Worm (Caenorhabditis elegans) whole organism, mixed stage, embryonic: ENCODE data around the gene F58H1.7.

ENCODE experiments used
- elt-3 ChIP-seq: fragments of 150-350 bp; optimal IDR thresholded peaks from 2 replicates; lab custom pipeline; 2014; ENCODE audit warnings: missing biosample characterization, missing genetic modification characterization
- unc-39 ChIP-seq: fragments of 150-350 bp; optimal IDR thresholded peaks from 2 replicates; lab custom pipeline; 2014; ENCODE audit warnings: missing biosample characterization, missing genetic modification characterization

DNA sequence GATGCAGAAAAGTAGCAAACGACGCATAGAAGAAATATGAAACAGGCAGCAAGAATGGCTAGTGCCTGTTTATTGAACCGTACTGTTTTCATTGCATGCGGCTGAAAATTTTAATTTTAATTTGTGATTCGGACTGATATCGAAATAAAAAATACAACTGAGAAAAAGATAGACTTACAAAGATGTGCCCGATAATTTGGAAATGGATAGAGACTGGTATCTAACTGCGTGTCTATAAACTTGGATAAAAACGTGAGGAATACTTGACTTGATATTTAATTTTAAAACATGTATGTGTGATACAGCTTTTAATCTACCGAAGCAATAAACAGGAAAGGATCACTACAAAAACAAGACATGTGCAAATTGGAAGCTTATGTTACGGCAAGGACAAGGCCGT is 20.8 kb upstream of the F58H1.7 start, which contains the start of gene mans-2:
- TF ChIP-seq elt-3 (tag; lab: Kevin White, UChicago) (no peak), unc-39 (tag; lab: Kevin White, UChicago) (no peak)
